Worm (Caenorhabditis elegans) whole organism, late embryonic: ENCODE measurements around the gene C54C6.4.

Experiments used
- ceh-2 ChIP-seq: sonication (generic microtip); optimal IDR thresholded peaks from 2 replicates; lab custom pipeline; 2016; ENCODE audit warnings: missing genotype, missing genetic modification characterization, missing compliant biosample characterization
- dmd-4 ChIP-seq: sonication (generic microtip); optimal IDR thresholded peaks from 2 replicates; lab custom pipeline; 2016; ENCODE audit warnings: borderline replicate concordance, missing genetic modification characterization, missing compliant biosample characterization
- fkh-10 ChIP-seq: fragments of 150-350 bp; optimal IDR thresholded peaks from 2 replicates; lab custom pipeline; 2014; ENCODE audit warnings: missing biosample characterization, missing genetic modification reagents, missing genetic modification characterization
- hlh-30 ChIP-seq: sonication (generic microtip); optimal IDR thresholded peaks from 2 replicates; lab custom pipeline; 2017; ENCODE audit warnings: antibody characterized with exemption, missing genetic modification characterization, missing compliant biosample characterization; ENCODE audit not compliant: insufficient read depth

ce11 chrIII:3562276-3562675 is 8.8 kb downstream of the C54C6.4 start:
- TF ChIP-seq ceh-2 (tag; lab: Kevin White, UChicago) (no peak), fkh-10 (GFP tag; lab: Kevin White, UChicago) (no peak), hlh-30 (tag; lab: Kevin White, UChicago) (no peak), dmd-4 (tag; lab: Kevin White, UChicago) (no peak)
